Worm (Caenorhabditis elegans): ENCODE results near the gene mut-14.
"Not testable (repeated sequence)": the region's sequence is repeated elsewhere in the genome, so short reads cannot be mapped to it uniquely, and the experiment has no call there.

Gene mut-14

ce11 chrV:5672270-5672669, 11.8 kb upstream of the mut-14 start:
- TF ChIP-seq pag-3 (tag; optimal IDR thresholded peaks at IDR 0.05; ENCODE audit: borderline replicate concordance, insufficient read depth) (no peak), ceh-8 (GFP tag; optimal IDR thresholded peaks at IDR 0.05) (no peak), nhr-237 (tag; optimal IDR thresholded peaks at IDR 0.05) (no peak), zag-1 (tag; optimal IDR thresholded peaks at IDR 0.05) (no peak), efl-1 (optimal IDR thresholded peaks at IDR 0.05) (no peak), efl-1 (GFP tag; optimal IDR thresholded peaks at IDR 0.05 in 1 of 2) (peak in 1 of 2 experiments; percentile 91), ets-5 (GFP tag; IDR thresholded peaks at IDR 0.05) (no peak), ama-1 (optimal IDR thresholded peaks at IDR 0.05) (no peak), unc-30 (tag; optimal IDR thresholded peaks at IDR 0.05) (no peak)

- no peak for TF ChIP-seq rnt-1 (tag; optimal IDR thresholded peaks at IDR 0.05)
- no peak for TF ChIP-seq mep-1 (tag; optimal IDR thresholded peaks at IDR 0.05)
- no peak for TF ChIP-seq tlp-1 (tag; optimal IDR thresholded peaks at IDR 0.05)
- TF ChIP-seq pag-3 (tag; optimal IDR thresholded peaks at IDR 0.05; ENCODE audit: borderline replicate concordance, insufficient read depth) = no peak
- no peak for TF ChIP-seq unc-98 (GFP tag; IDR thresholded peaks at IDR 0.05)
- no peak for TF ChIP-seq snpc-4 (tag; optimal IDR thresholded peaks at IDR 0.05)
- TF ChIP-seq lin-35 (GFP tag; optimal IDR thresholded peaks at IDR 0.05) = no peak
- TF ChIP-seq jun-1 (tag; optimal IDR thresholded peaks at IDR 0.05) = no peak
These were observed 8.5 kb upstream of the mut-14 start for ce11 chrV:5668968-5669367.

DNA sequence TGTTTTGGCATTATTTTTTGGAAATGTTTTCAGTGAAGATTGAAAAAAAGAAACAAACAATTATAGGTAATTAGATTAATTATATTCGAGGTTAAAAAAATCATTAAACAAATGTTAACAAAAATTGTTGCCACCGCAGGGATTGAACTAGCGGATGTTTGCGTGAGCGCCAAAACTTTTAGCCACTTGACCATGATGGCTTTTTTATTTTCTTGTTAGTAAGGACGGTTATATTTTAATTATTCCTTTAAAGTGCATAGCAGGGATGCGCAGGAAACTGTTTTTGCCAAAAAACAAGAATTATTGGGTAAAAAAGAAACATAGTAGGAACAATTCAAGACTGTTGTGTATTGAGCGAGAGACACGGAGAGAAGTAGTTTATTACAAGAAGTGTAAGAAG, 6.8 kb upstream of the mut-14 start:
- TF ChIP-seq grh-1 (GFP tag; IDR thresholded peaks at IDR 0.05) (0 out of 2 replicates have a peak, but pooled peaks have one; percentile 17), sptf-1 (tag; optimal IDR thresholded peaks at IDR 0.05) (no peak), nhr-85 (tag) (peak; percentile 68), efl-1 (optimal IDR thresholded peaks at IDR 0.05) (no peak), efl-1 (GFP tag; optimal IDR thresholded peaks at IDR 0.05 in 1 of 2) (peak in 1 of 2 experiments; percentile 92), Y116A8C.19 (tag; optimal IDR thresholded peaks at IDR 0.05; ENCODE audit: borderline replicate concordance) (no peak), hlh-4 (tag; optimal IDR thresholded peaks at IDR 0.05) (no peak), nhr-47 (tag; optimal IDR thresholded peaks at IDR 0.05) (peak; percentile 36), nhr-90 (tag; optimal IDR thresholded peaks at IDR 0.05; ENCODE audit: poor library complexity) (peak; percentile 59), lin-35 (GFP tag; optimal IDR thresholded peaks at IDR 0.05) (peak in 1 of 2 experiments; percentile 3)

- TF ChIP-seq xbp-1 (tag; optimal IDR thresholded peaks at IDR 0.05) = no peak
- no peak for TF ChIP-seq C04F5.9 (tag; optimal IDR thresholded peaks at IDR 0.05)
- TF ChIP-seq elt-3 (tag; optimal IDR thresholded peaks at IDR 0.05) = no peak
- no peak for TF ChIP-seq pqm-1 (tag; optimal IDR thresholded peaks at IDR 0.05)
- no peak for TF ChIP-seq aly-2 (tag; optimal IDR thresholded peaks at IDR 0.05)
- no peak for TF ChIP-seq grh-1 (GFP tag; IDR thresholded peaks at IDR 0.05)
- TF ChIP-seq nhr-47 (tag; optimal IDR thresholded peaks at IDR 0.05) = no peak
- no peak for TF ChIP-seq mef-2 (tag; optimal IDR thresholded peaks at IDR 0.05)
- no peak for TF ChIP-seq isw-1 (GFP tag; IDR thresholded peaks at IDR 0.05)
- TF ChIP-seq unc-30 (tag; optimal IDR thresholded peaks at IDR 0.05) = no peak
- TF ChIP-seq lin-39 (tag; optimal IDR thresholded peaks at IDR 0.05) = no peak
These were observed 5.7 kb upstream of the mut-14 start, which contains the start of gene C14C11.7 for ce11 chrV:5666036-5666729. Gene C14C11.7 (minus strand): TSS chrV:5666086.

DNA sequence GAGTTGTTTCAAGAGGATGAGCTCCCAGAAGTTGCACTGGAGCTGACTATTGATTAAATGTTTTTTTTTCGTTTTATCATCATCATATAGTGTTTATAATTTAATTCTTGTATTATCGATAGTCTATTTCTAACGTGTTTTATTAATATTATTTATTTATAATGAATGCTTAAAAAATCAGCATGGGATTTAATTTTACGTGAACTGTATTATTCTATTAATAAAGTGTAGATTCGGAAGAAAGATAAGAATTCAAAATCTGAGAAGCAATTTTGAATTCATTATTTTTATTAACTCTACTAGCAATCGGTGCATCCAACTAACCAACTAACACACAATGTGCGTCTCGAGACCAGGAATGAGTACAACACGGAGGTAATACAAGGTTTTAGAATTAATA, 2.8 kb upstream of the mut-14 start, which contains the start of gene C14C11.1:
C14C11.1 (plus strand) TSS at position 301 of the 400 bp plus-strand sequence.
- TF ChIP-seq nhr-19 (GFP tag; conservative IDR thresholded peaks at IDR 0.05); irx-1 (tag; optimal IDR thresholded peaks at IDR 0.05); lin-14 (GFP tag; optimal IDR thresholded peaks at IDR 0.05): not testable (repeated sequence)
